Worm (Caenorhabditis elegans) whole organism, early embryonic: ENCODE measurements around the gene srv-3.

ENCODE experiments used
- B0310.2 ChIP-seq: sonication (generic microtip); optimal IDR thresholded peaks from 2 replicates; lab custom pipeline; 2016; ENCODE audit warnings: mild to moderate bottlenecking, missing genetic modification characterization, missing compliant biosample characterization
- F13C5.2 ChIP-seq: sonication (generic microtip); optimal IDR thresholded peaks from 2 replicates; lab custom pipeline; 2017; ENCODE audit warnings: mild to moderate bottlenecking, missing genetic modification characterization, inconsistent platforms, missing compliant biosample characterization
- aly-1 ChIP-seq: sonication (generic microtip); optimal IDR thresholded peaks from 2 replicates; lab custom pipeline; 2016; ENCODE audit warnings: missing genetic modification characterization, missing compliant biosample characterization
- ama-1 ChIP-seq: fragments of 150-350 bp; optimal IDR thresholded peaks from 2 replicates; lab custom pipeline; 2014
- ceh-13 ChIP-seq: fragments of 200-800 bp; sonication (Bioruptor generic); optimal IDR thresholded peaks from 2 replicates; lab custom pipeline; 2018; ENCODE audit warnings: mild to moderate bottlenecking, missing genetic modification characterization, missing compliant biosample characterization
- ceh-36 ChIP-seq: sonication (generic microtip); optimal IDR thresholded peaks from 2 replicates; lab custom pipeline; 2016; ENCODE audit warnings: missing genetic modification characterization, inconsistent platforms, missing compliant biosample characterization
- ets-7 ChIP-seq: sonication (generic microtip); optimal IDR thresholded peaks from 2 replicates; lab custom pipeline; 2016; ENCODE audit warnings: missing genotype, missing genetic modification characterization, missing compliant biosample characterization
- flt-1 ChIP-seq: fragments of 200-800 bp; sonication (Bioruptor generic); IDR thresholded peaks from 2 replicates; pipeline ENCODE4 v1.3.6; 2022; ENCODE audit warnings: missing genetic modification characterization, missing compliant biosample characterization
- hmbx-1 ChIP-seq: sonication (generic microtip); optimal IDR thresholded peaks from 2 replicates; lab custom pipeline; 2016; ENCODE audit warnings: mild to moderate bottlenecking, missing genetic modification characterization, missing compliant biosample characterization
- hmg-4 ChIP-seq: fragments of 200-800 bp; sonication (Bioruptor generic); optimal IDR thresholded peaks from 2 replicates; lab custom pipeline; 2018; ENCODE audit warnings: mild to moderate bottlenecking, missing genetic modification characterization, missing compliant biosample characterization
- hnd-1 ChIP-seq: sonication (generic microtip); optimal IDR thresholded peaks from 2 replicates; lab custom pipeline; 2016; ENCODE audit warnings: missing genetic modification characterization, missing compliant biosample characterization
- pes-1 ChIP-seq: fragments of 200-800 bp; sonication (Bioruptor generic); IDR thresholded peaks from 2 replicates; pipeline ENCODE4 v1.3.6; 2022; ENCODE audit warnings: missing genetic modification reagents, missing genetic modification characterization, missing compliant biosample characterization
- scrt-1 ChIP-seq: fragments of 200-800 bp; sonication (Bioruptor generic); IDR thresholded peaks from 2 replicates; pipeline ENCODE4 v1.3.6; 2022; ENCODE audit warnings: missing genetic modification characterization, missing compliant biosample characterization
- sea-1 ChIP-seq: fragments of 200-800 bp; sonication (Bioruptor generic); conservative IDR thresholded peaks from 2 replicates; pipeline ENCODE4 v1.3.6; 2022; ENCODE audit warnings: missing genetic modification characterization, missing compliant biosample characterization
- tbx-11 ChIP-seq: fragments of 200-800 bp; sonication (Bioruptor generic); IDR thresholded peaks from 2 replicates; pipeline ENCODE4 v1.3.6; 2022; ENCODE audit warnings: missing genetic modification characterization, missing compliant biosample characterization
- tbx-37 ChIP-seq: fragments of 200-800 bp; sonication (Bioruptor generic); conservative IDR thresholded peaks from 2 replicates; pipeline ENCODE4 v1.3.6; 2022; ENCODE audit warnings: missing genetic modification reagents, missing genetic modification characterization, missing compliant biosample characterization
- tra-4 ChIP-seq: sonication (generic microtip); optimal IDR thresholded peaks from 2 replicates; lab custom pipeline; 2017; ENCODE audit warnings: missing genetic modification characterization, missing compliant biosample characterization

The srv-3 gene

DNA sequence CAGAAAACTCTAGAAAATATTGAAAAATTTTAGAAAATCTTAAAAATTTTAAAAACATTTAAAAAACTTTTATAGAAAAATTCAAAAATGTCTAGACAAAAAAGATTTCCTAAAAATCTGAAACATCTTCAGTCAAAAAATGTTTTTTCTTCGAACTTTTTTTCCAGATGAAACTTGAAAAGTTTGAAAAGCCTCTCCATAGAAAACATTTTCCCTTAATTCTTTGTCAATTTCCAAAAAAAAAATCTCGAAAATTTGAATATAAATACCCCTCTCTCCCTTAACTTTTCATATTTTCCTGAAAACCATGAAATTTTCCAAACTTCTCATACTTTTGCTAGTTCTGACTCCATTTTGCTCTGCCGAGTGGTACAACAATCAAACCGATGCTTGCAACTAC, 20.0 kb upstream of the srv-3 start, which contains the start of gene Y116F11A.3:
TSS of gene Y116F11A.3 (plus strand) at position 301 of the 400 bp plus-strand sequence.
- TF ChIP-seq ama-1 (lab: Kevin White, UChicago) (no peak), tra-4 (tag; lab: Kevin White, UChicago) (no peak), hnd-1 (tag; lab: Kevin White, UChicago) (no peak), hmbx-1 (tag; lab: Kevin White, UChicago) (no peak), sea-1 (no peak), ceh-13 (GFP tag; lab: Kevin White, UChicago) (no peak), tbx-37 (GFP tag; lab: Robert Waterston, UW) (no peak)

DNA sequence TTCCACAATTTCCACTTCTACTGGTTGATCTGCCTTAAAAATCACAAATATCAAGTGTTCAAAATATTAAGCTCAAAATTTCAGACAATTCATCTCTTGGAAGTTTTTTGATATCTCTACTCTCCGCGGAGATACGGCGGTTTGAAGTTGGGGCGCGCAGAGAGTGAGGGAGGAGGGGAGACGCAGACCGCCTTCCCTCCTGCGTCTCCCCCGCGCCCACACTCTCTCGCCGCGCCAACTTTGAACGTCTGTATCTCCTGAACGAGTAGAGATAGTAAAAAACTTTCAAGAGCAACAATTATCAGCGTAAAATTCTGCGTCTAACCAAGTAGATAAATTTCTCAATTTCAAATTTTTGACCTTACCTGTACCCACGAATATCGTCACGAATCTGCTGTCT, 19.2 kb upstream of the srv-3 start:
- TF ChIP-seq aly-1 (tag; lab: Kevin White, UChicago) (no peak), ama-1 (lab: Kevin White, UChicago) (no peak)

DNA sequence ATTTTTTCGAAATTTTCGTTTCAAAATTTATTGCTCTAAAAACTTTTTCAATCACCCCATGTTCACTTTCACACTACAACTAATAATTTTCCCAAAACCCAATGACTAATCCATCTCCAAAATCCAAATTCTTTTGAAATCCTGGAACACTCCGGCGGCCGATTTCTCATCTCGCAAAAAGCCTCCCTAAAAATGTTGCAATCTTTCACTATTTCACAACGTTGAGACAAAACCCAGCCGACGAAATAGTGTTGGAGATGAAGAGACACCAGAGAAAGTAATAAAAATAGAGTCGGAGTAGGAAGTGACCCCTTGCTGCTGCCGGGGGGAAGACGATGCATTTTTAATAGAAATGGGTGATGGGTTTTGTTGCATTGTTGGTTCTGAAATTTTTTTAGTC, 15.8 kb upstream of the srv-3 start:
- no peak for TF ChIP-seq tra-4 (tag; lab: Kevin White, UChicago)
- no peak for TF ChIP-seq flt-1 (GFP tag; lab: Robert Waterston, UW)
- TF ChIP-seq pes-1 (GFP tag; lab: Robert Waterston, UW), result no peak
- TF ChIP-seq F13C5.2 (tag; lab: Kevin White, UChicago), result no peak
- TF ChIP-seq ceh-13 (GFP tag; lab: Kevin White, UChicago), result no peak
- no peak for TF ChIP-seq aly-1 (tag; lab: Kevin White, UChicago)
- TF ChIP-seq hmg-4 (GFP tag; lab: Kevin White, UChicago), result no peak
- no peak for TF ChIP-seq ama-1 (lab: Kevin White, UChicago)
- no peak for TF ChIP-seq tbx-37 (GFP tag; lab: Robert Waterston, UW)
- TF ChIP-seq tbx-11 (GFP tag; lab: Robert Waterston, UW), result no peak
- no peak for TF ChIP-seq B0310.2 (tag; lab: Kevin White, UChicago)
- no peak for TF ChIP-seq ceh-36 (tag; lab: Kevin White, UChicago)
- no peak for TF ChIP-seq hmbx-1 (tag; lab: Kevin White, UChicago)
- TF ChIP-seq sea-1, result no peak
- TF ChIP-seq ets-7, result no peak
- no peak for TF ChIP-seq scrt-1
- no peak for TF ChIP-seq hnd-1 (tag; lab: Kevin White, UChicago)

DNA sequence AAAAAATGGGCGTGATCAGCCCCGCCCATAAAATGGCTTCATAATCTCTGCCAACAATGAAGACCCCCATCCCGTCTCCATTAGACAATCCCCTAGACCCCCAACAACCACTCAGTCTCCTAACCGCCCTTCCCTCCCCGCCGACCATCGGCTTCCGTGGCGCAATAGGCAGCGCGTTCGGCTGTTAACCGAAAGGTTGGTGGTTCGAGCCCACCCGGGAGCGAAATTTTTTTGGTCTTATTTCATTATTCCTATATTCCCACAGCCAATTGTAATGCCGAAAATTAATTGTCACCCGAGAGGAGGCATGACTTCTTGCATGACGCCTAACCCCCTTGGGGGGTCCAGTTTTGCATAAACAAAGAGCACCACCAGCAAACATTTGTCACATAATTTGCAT, 14.1 kb upstream of the srv-3 start:
- peak; percentile 39 for TF ChIP-seq tra-4 (tag; lab: Kevin White, UChicago)
- TF ChIP-seq ceh-36 (tag; lab: Kevin White, UChicago), result peak; percentile 58
- TF ChIP-seq tbx-11 (GFP tag; lab: Robert Waterston, UW), result peak; percentile 76
- peak; percentile 46 for TF ChIP-seq ceh-13 (GFP tag; lab: Kevin White, UChicago)
- no peak for TF ChIP-seq ets-7
- peak; percentile 85 for TF ChIP-seq flt-1 (GFP tag; lab: Robert Waterston, UW)
- TF ChIP-seq tbx-37 (GFP tag; lab: Robert Waterston, UW), result peak; percentile 80
- peak; percentile 89 for TF ChIP-seq pes-1 (GFP tag; lab: Robert Waterston, UW)
- no peak for TF ChIP-seq ama-1 (lab: Kevin White, UChicago)
- TF ChIP-seq aly-1 (tag; lab: Kevin White, UChicago), result peak; percentile 65
- peak; percentile 78 for TF ChIP-seq F13C5.2 (tag; lab: Kevin White, UChicago)
- peak; percentile 52 for TF ChIP-seq hnd-1 (tag; lab: Kevin White, UChicago)
- peak; percentile 37 for TF ChIP-seq hmbx-1 (tag; lab: Kevin White, UChicago)
- peak; percentile 83 for TF ChIP-seq scrt-1
- peak; percentile 84 for TF ChIP-seq sea-1
- TF ChIP-seq B0310.2 (tag; lab: Kevin White, UChicago), result peak; percentile 9
- TF ChIP-seq hmg-4 (GFP tag; lab: Kevin White, UChicago), result peak; percentile 64

DNA sequence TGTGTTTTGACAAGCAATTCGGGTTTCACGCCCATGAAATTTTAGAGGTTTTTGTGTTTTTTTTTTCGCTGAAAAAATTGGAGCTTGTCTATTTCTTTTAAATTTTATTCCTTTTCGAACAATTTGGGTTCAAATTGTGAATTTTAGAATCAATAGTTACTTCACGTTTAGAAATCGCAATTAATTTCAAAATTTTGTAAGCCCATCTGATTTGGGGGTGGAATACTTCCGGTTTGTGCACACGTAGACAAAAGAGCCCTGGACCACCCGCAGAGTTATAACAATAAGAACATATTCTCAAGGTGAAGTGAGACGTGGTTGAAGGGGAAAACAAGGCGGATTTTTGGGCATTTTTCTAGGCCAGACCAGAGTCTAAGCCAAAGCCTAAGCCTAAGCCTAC, 10.5 kb upstream of the srv-3 start, which contains the start of gene Y116F11A.6:
TSS of gene Y116F11A.6 (plus strand) at position 301 of the 400 bp plus-strand sequence.
- no peak for TF ChIP-seq scrt-1
- peak; percentile 69 for TF ChIP-seq ets-7

DNA sequence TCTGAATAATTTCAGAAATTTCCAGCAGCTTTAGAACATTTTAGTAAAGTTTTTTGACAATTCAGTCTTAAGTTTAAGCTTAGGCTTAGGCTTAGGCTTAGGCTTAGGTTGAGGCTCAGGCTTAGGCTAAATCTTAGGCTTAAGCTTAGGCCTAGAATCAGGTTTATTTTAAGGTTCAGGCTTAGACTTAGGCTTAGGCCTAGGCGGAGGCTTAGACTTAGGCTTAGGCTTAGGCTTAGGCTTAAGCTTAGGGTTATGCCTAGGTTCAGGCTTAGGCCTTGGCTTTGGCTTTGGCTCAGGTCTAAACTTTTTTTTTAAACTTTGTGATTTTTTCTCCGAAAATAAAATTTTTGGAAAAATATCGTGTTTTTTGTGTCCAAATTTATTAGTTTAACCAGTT, 9.9 kb upstream of the srv-3 start:
- TF ChIP-seq F13C5.2 (tag; lab: Kevin White, UChicago) (no peak), B0310.2 (tag; lab: Kevin White, UChicago) (no peak), ama-1 (lab: Kevin White, UChicago) (no peak), ceh-13 (GFP tag; lab: Kevin White, UChicago) (no peak), hmg-4 (GFP tag; lab: Kevin White, UChicago) (no peak), ceh-36 (tag; lab: Kevin White, UChicago) (peak; percentile 53), pes-1 (GFP tag; lab: Robert Waterston, UW) (no peak)

DNA sequence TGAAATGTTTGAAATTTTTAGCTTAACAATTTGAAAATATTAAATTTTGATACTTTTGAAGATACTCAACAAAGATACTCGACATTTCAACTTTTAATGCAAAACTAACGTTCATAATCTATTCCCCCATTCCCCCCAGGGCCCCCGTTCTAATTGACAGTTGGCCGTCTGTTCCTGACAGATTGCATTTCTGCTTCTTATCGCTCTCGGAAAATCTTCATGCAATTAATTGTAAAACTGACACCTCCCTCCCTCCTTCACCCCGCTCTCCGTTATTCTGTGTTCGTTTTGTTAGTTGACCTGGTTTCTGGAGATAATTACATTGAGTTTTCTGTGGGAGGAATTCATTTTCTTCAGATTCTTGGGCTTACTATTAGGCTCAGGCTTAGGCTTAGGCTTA, 9.2 kb upstream of the srv-3 start:
- TF ChIP-seq tbx-11 (GFP tag; lab: Robert Waterston, UW), result no peak
- TF ChIP-seq sea-1, result no peak
- TF ChIP-seq hmg-4 (GFP tag; lab: Kevin White, UChicago), result no peak
- no peak for TF ChIP-seq hnd-1 (tag; lab: Kevin White, UChicago)
- TF ChIP-seq ceh-36 (tag; lab: Kevin White, UChicago), result no peak
- no peak for TF ChIP-seq tra-4 (tag; lab: Kevin White, UChicago)
- no peak for TF ChIP-seq ama-1 (lab: Kevin White, UChicago)
- TF ChIP-seq ets-7, result no peak
- TF ChIP-seq ceh-13 (GFP tag; lab: Kevin White, UChicago), result no peak
- TF ChIP-seq B0310.2 (tag; lab: Kevin White, UChicago), result no peak
- TF ChIP-seq tbx-37 (GFP tag; lab: Robert Waterston, UW), result no peak
- TF ChIP-seq pes-1 (GFP tag; lab: Robert Waterston, UW), result no peak
- no peak for TF ChIP-seq scrt-1

DNA sequence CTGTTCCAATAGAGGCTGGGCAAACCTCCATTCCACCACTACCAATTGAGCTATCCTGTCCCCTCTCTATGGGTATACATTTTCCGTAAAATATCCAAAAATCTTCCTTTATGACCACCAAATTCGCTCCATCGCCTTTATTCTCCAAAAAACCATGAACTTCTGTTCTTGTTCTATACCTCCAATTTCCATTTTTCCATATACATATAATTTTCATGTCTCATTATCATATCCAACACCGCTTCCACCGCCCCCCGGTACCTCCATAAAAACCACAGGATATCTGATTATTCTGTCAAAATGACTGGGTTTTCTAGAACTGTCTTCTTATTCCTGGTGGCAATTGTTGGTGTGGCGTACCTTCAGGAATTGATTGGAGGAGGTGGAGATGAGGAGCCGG, 7.1 kb upstream of the srv-3 start, which contains the start of gene Y43F8C.17:
TSS of gene Y43F8C.17 (plus strand) at position 301 of the 400 bp plus-strand sequence.
- no peak for TF ChIP-seq tbx-11 (GFP tag; lab: Robert Waterston, UW)
- TF ChIP-seq tbx-37 (GFP tag; lab: Robert Waterston, UW), result no peak
- TF ChIP-seq sea-1, result no peak
- TF ChIP-seq pes-1 (GFP tag; lab: Robert Waterston, UW), result no peak
- no peak for TF ChIP-seq F13C5.2 (tag; lab: Kevin White, UChicago)
- TF ChIP-seq aly-1 (tag; lab: Kevin White, UChicago), result no peak
- no peak for TF ChIP-seq hmg-4 (GFP tag; lab: Kevin White, UChicago)
- TF ChIP-seq hmbx-1 (tag; lab: Kevin White, UChicago), result no peak
- TF ChIP-seq B0310.2 (tag; lab: Kevin White, UChicago), result no peak
- no peak for TF ChIP-seq hnd-1 (tag; lab: Kevin White, UChicago)
- TF ChIP-seq ceh-36 (tag; lab: Kevin White, UChicago), result no peak
- TF ChIP-seq flt-1 (GFP tag; lab: Robert Waterston, UW), result no peak
- no peak for TF ChIP-seq ama-1 (lab: Kevin White, UChicago)
